Worm (Caenorhabditis elegans): ENCODE measurements around the gene F40G12.2.
"Not testable (repeated sequence)": the region's sequence is repeated elsewhere in the genome, so short reads cannot be mapped to it uniquely, and the experiment has no call there.

F40G12.2 gene

DNA sequence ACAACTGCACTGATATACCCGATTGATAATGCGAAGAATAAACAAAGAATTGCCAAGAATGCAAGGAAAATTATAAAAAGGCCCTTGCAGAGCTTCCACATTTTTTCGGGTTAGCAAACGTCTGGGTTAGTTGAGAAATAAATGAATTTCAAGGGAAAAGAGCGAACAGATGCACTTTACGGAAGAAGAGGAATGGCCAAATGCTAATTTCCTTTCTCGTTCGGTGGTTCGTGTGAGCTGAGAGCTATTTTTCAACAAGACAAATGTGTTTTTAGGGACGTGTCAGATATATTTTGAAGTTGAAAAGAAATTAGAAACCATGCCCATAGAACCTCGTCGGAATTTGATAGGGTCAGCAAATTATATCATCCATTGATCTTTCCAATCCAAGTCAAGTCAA lies at the start of gene F40G12.2:
Gene F40G12.2 (minus strand): TSS at position 101 of the 400 bp plus-strand sequence.
- no peak for TF ChIP-seq B0310.2 (tag; optimal IDR thresholded peaks at IDR 0.05)
- TF ChIP-seq hmg-4 (GFP tag; optimal IDR thresholded peaks at IDR 0.05): no peak
- no peak for TF ChIP-seq pes-1 (GFP tag; IDR thresholded peaks at IDR 0.05)
- TF ChIP-seq hnd-1 (tag; optimal IDR thresholded peaks at IDR 0.05): no peak
- TF ChIP-seq tra-4 (tag; optimal IDR thresholded peaks at IDR 0.05): no peak
- TF ChIP-seq ceh-36 (tag; optimal IDR thresholded peaks at IDR 0.05): no peak

DNA sequence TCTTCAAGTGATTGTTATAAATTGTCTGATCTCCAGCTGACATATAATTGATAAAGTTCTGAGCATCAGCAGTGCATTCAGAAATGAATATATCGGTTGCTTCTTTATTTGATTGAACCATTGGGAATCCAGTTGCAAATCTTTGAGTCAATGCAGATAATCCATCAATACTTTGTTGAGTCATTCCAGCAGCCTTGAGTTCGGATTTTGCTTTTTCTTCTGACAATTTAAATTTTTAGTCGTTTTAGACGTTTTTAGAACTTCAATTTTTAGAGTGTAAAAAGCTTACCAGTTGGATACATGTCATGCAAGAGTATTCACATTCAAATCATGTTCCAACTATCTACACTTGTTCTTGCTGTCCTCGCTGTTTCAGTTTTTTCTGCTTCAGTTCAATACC lies 48.9 kb upstream of the F40G12.2 start, which contains the start of gene F14D7.14:
Gene F14D7.14 (plus strand): TSS at position 301 of the 400 bp plus-strand sequence.
- TF ChIP-seq ceh-13 (GFP tag; optimal IDR thresholded peaks at IDR 0.05); aly-1 (tag; optimal IDR thresholded peaks at IDR 0.05); tbx-11 (GFP tag; IDR thresholded peaks at IDR 0.05): not testable (repeated sequence)

DNA sequence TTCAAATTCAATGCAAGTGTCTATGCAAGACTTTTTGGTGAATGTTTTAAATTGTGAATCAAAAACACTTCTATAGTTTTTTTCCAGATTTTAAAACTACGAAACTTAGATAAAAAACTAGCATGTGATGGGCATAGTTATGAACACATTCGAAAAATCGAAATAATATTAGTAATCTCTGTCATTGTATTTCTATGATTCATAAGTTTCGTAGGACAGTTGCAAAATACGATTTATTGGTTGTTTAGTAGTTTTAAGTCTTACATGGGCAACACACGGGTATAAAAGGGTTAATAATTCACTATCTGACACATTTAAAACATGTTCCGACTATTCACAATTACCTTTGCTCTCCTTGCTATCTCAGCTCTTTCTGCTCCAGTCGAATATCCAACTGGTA lies 47.4 kb upstream of the F40G12.2 start, which contains the start of gene spig-5:
Gene spig-5 (plus strand): TSS at position 301 of the 400 bp plus-strand sequence.
- TF ChIP-seq F13C5.2 (tag; optimal IDR thresholded peaks at IDR 0.05); tbx-37 (GFP tag; conservative IDR thresholded peaks at IDR 0.05); scrt-1 (GFP tag; IDR thresholded peaks at IDR 0.05): not testable (repeated sequence)

DNA sequence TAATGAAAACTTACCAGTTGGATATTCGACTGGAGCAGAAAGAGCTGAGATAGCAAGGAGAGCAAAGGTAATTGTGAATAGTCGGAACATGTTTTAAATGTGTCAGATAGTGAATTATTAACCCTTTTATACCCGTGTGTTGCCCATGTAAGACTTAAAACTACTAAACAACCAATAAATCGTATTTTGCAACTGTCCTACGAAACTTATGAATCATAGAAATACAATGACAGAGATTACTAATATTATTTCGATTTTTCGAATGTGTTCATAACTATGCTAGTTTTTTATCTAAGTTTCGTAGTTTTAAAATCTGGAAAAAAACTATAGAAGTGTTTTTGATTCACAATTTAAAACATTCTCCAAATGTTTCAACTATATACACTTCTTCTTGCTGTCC lies 46.0 kb upstream of the F40G12.2 start, which contains the start of gene spig-4:
Gene spig-4 (minus strand): TSS at position 101 of the 400 bp plus-strand sequence.
- TF ChIP-seq sea-1 (GFP tag; conservative IDR thresholded peaks at IDR 0.05); F13C5.2 (tag; optimal IDR thresholded peaks at IDR 0.05); ceh-13 (GFP tag; optimal IDR thresholded peaks at IDR 0.05): not testable (repeated sequence)

DNA sequence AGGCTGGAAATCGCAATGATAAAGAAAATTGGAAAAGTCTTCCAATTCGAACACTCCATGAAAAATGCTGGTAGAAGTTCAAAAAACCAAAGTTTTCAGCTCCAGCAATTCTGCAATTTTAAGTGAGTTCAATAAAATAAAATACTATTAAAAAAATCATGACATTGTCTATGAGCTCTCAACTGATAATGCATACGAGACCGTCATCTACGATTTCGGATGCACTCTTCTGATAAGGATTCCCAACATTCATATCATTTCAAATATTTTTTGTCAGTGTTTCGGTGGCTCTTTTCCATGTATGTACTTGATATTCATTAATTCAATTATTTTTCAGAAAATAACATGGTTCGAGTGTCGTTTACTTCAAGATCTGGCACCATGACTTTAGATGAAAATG lies 40.3 kb upstream of the F40G12.2 start, which contains the start of gene F14D7.6:
Gene F14D7.6 (plus strand): TSS at position 338 of the 400 bp plus-strand sequence.
- TF ChIP-seq tra-4 (tag; optimal IDR thresholded peaks at IDR 0.05) (no peak), hmg-4 (GFP tag; optimal IDR thresholded peaks at IDR 0.05) (no peak), ets-7 (tag; optimal IDR thresholded peaks at IDR 0.05) (no peak), hmbx-1 (tag; optimal IDR thresholded peaks at IDR 0.05) (no peak), scrt-1 (GFP tag; IDR thresholded peaks at IDR 0.05) (no peak)

DNA sequence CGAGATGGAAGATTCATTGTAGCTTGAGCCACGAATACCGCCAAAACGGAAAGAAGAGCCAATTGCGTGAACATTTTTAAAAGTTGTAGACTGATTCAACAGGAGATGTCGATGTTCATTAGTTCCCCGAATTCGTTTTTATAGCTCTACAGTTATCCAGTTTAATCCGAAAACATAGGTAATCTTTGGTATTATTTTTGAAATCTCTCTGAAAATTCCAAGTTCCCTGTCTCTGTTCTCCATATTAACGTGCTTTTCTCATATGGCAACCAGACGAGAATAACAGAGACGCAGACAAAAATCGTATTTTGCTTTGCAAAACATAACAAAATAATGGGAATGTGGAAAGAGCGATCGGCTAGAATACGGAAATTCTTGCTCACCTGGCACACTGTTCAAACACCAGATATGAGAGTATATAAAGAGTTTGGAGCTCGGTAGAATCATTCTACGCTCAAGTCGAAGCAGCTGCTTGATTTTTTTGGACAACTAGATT lies 38.9 kb upstream of the F40G12.2 start, which contains the start of the genes spig-3 and F14D7.12:
Gene spig-3 (minus strand): TSS at position 101 of the 496 bp plus-strand sequence.
Gene F14D7.12 (plus strand): TSS at position 446 of the 496 bp plus-strand sequence.
- TF ChIP-seq sea-1 (GFP tag; conservative IDR thresholded peaks at IDR 0.05) (no peak), tbx-11 (GFP tag; IDR thresholded peaks at IDR 0.05) (no peak), flt-1 (GFP tag; IDR thresholded peaks at IDR 0.05) (no peak), hmg-4 (GFP tag; optimal IDR thresholded peaks at IDR 0.05) (no peak), B0310.2 (tag; optimal IDR thresholded peaks at IDR 0.05) (no peak), ama-1 (optimal IDR thresholded peaks at IDR 0.05) (no peak), pes-1 (GFP tag; IDR thresholded peaks at IDR 0.05) (no peak), ets-7 (tag; optimal IDR thresholded peaks at IDR 0.05) (no peak), ceh-36 (tag; optimal IDR thresholded peaks at IDR 0.05) (no peak), ceh-13 (GFP tag; optimal IDR thresholded peaks at IDR 0.05) (no peak), scrt-1 (GFP tag; IDR thresholded peaks at IDR 0.05) (no peak), tbx-37 (GFP tag; conservative IDR thresholded peaks at IDR 0.05) (no peak)

DNA sequence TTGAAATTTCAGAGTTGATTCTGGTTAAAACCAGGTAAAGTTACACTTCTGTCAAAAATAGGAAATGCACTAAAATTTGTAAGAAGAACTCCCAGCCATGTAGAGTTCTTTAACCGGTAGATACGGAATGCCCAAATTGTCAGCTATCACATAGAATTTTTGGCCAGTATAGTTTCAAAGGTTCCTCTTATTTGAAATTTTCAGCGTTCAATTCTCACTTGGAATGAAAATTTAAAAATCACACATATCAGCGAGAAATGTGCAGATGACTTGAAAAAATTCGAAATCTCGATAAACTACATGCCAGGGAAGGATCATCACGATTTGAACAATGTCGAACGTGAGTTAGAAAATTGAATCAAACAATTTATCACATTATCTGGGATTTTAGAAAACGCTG lies 35.8 kb upstream of the F40G12.2 start, which contains the start of gene F14D7.3:
Gene F14D7.3 (plus strand): TSS at position 301 of the 400 bp plus-strand sequence.
- TF ChIP-seq ama-1 (optimal IDR thresholded peaks at IDR 0.05): no peak
- TF ChIP-seq ceh-36 (tag; optimal IDR thresholded peaks at IDR 0.05): no peak
- no peak for TF ChIP-seq tbx-11 (GFP tag; IDR thresholded peaks at IDR 0.05)
- TF ChIP-seq hmbx-1 (tag; optimal IDR thresholded peaks at IDR 0.05): no peak
- no peak for TF ChIP-seq hmg-4 (GFP tag; optimal IDR thresholded peaks at IDR 0.05)
- no peak for TF ChIP-seq flt-1 (GFP tag; IDR thresholded peaks at IDR 0.05)
- no peak for TF ChIP-seq hnd-1 (tag; optimal IDR thresholded peaks at IDR 0.05)
- TF ChIP-seq scrt-1 (GFP tag; IDR thresholded peaks at IDR 0.05): no peak

DNA sequence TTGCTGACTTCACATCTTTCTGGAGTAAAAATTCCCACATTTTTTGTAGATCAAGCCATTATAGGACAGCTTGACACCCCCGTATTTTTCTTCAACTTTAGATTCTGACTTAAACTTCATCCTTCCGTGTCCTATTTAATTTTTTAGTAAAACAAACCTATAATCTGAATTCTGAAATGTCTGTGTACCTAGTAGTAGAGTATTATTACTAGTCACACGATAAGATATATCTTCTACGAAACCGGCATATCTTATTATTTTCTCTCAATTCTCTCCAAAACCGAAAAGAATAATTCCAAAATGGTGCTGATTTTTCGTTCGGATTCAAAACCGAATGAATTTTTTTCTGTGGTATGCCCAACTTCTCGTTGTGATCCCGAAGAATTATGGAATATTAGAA lies 33.7 kb upstream of the F40G12.2 start, which contains the start of gene F14D7.9:
Gene F14D7.9 (plus strand): TSS at position 301 of the 400 bp plus-strand sequence.
- TF ChIP-seq pes-1 (GFP tag; IDR thresholded peaks at IDR 0.05) (no peak), ets-7 (tag; optimal IDR thresholded peaks at IDR 0.05) (no peak), sea-1 (GFP tag; conservative IDR thresholded peaks at IDR 0.05) (no peak), hnd-1 (tag; optimal IDR thresholded peaks at IDR 0.05) (no peak), tra-4 (tag; optimal IDR thresholded peaks at IDR 0.05) (no peak), ceh-13 (GFP tag; optimal IDR thresholded peaks at IDR 0.05) (no peak), flt-1 (GFP tag; IDR thresholded peaks at IDR 0.05) (no peak)

DNA sequence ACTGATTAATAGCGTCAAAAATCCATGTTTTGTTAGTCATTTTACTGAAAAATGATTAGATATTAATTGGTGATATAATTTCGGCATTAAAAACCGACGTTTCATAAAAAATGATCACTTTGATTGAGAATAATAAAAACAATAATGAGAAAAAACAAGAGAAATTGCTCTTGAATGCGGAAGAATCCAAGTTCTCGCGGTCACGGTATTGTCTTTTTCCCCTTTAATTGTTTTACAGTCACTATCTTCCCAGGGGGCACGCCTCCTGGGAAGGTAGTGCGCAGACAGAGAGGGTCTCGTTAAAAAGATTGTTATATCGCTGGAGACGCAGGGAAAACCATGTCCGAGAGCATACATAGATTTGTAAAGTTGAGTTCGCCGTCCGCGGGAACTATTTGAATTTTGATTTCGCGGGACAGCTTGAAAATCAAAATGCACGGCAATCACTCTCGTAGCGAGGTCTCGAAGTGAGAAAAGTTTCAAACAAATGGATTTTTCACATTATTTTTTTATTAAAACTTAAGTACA lies 33.0 kb upstream of the F40G12.2 start, which contains the start of gene F14D7.2:
Gene F14D7.2 (minus strand): TSS at position 51 of the 528 bp plus-strand sequence.
- TF ChIP-seq tra-4 (tag; optimal IDR thresholded peaks at IDR 0.05): no peak
- TF ChIP-seq hmbx-1 (tag; optimal IDR thresholded peaks at IDR 0.05): no peak
- no peak for TF ChIP-seq hmg-4 (GFP tag; optimal IDR thresholded peaks at IDR 0.05)
- TF ChIP-seq tbx-37 (GFP tag; conservative IDR thresholded peaks at IDR 0.05): no peak
- no peak for TF ChIP-seq ceh-36 (tag; optimal IDR thresholded peaks at IDR 0.05)
- TF ChIP-seq ceh-13 (GFP tag; optimal IDR thresholded peaks at IDR 0.05): no peak
- no peak for TF ChIP-seq scrt-1 (GFP tag; IDR thresholded peaks at IDR 0.05)
- TF ChIP-seq ama-1 (optimal IDR thresholded peaks at IDR 0.05): no peak
- no peak for TF ChIP-seq B0310.2 (tag; optimal IDR thresholded peaks at IDR 0.05)
- TF ChIP-seq aly-1 (tag; optimal IDR thresholded peaks at IDR 0.05): no peak
- TF ChIP-seq hnd-1 (tag; optimal IDR thresholded peaks at IDR 0.05): no peak
- no peak for TF ChIP-seq flt-1 (GFP tag; IDR thresholded peaks at IDR 0.05)
- TF ChIP-seq tbx-11 (GFP tag; IDR thresholded peaks at IDR 0.05): no peak
- TF ChIP-seq ets-7 (tag; optimal IDR thresholded peaks at IDR 0.05): no peak
- TF ChIP-seq sea-1 (GFP tag; conservative IDR thresholded peaks at IDR 0.05): no peak
- TF ChIP-seq F13C5.2 (tag; optimal IDR thresholded peaks at IDR 0.05): no peak
